Fruit fly (Drosophila melanogaster) whole organism, adult: ENCODE measurements around the gene CG42852.
A peak's percentile ranks its signal among the peaks of the same experiment; 100 is the strongest.

Experiments used
- CG11617 ChIP-seq: fragments of 200-800 bp; sonication (Bioruptor generic); optimal IDR thresholded peaks from 2 replicates; lab custom pipeline; 2017; ENCODE audit warnings: mild to moderate bottlenecking, missing biosample characterization, missing genetic modification reagents, missing genetic modification characterization
- CG12768 ChIP-seq: fragments of 200-800 bp; sonication (Bioruptor generic); optimal IDR thresholded peaks from 2 replicates; lab custom pipeline; 2017; ENCODE audit warnings: missing biosample characterization, missing genetic modification characterization, mild to moderate bottlenecking, moderate library complexity, missing genetic modification reagents
- CG14711 ChIP-seq: fragments of 200-800 bp; sonication (Bioruptor generic); optimal IDR thresholded peaks from 2 replicates; lab custom pipeline; 2018; ENCODE audit warnings: missing biosample characterization, mild to moderate bottlenecking, missing genetic modification characterization, moderate library complexity
- CG1620 ChIP-seq: fragments of 200-800 bp; sonication (Bioruptor generic); optimal IDR thresholded peaks from 2 replicates; lab custom pipeline; 2016; ENCODE audit warnings: missing biosample characterization, missing genetic modification characterization
- CG33017 ChIP-seq: fragments of 200-800 bp; sonication (Bioruptor generic); optimal IDR thresholded peaks from 2 replicates; lab custom pipeline; 2018; ENCODE audit warnings: missing biosample characterization, mild to moderate bottlenecking, missing genetic modification characterization, moderate library complexity
- CG5204 ChIP-seq: fragments of 200-800 bp; sonication (Bioruptor generic); optimal IDR thresholded peaks from 2 replicates; lab custom pipeline; 2016; ENCODE audit warnings: missing biosample characterization, missing genetic modification characterization
- CG7045 ChIP-seq: fragments of 200-800 bp; sonication (Bioruptor generic); optimal IDR thresholded peaks from 2 replicates; lab custom pipeline; 2017; ENCODE audit warnings: missing biosample characterization, mild to moderate bottlenecking, missing genetic modification characterization
- CG7101 ChIP-seq: fragments of 200-800 bp; sonication (Bioruptor generic); optimal IDR thresholded peaks from 2 replicates; lab custom pipeline; 2018; ENCODE audit warnings: missing biosample characterization, mild to moderate bottlenecking, missing genetic modification characterization, moderate library complexity
- Clk ChIP-seq: fragments of 200-800 bp; sonication (Bioruptor generic); optimal IDR thresholded peaks from 2 replicates; lab custom pipeline; 2017; ENCODE audit warnings: missing biosample characterization, missing genetic modification characterization
- Crg-1 ChIP-seq: fragments of 200-800 bp; sonication (Bioruptor generic); optimal IDR thresholded peaks from 2 replicates; lab custom pipeline; 2016; ENCODE audit warnings: missing biosample characterization, missing genetic modification characterization
- Hr96 ChIP-seq: fragments of 200-800 bp; sonication (Bioruptor generic); optimal IDR thresholded peaks from 2 replicates; lab custom pipeline; 2016; ENCODE audit warnings: missing biosample characterization, missing genetic modification characterization
- Mnt ChIP-seq: fragments of 200-800 bp; sonication (Bioruptor generic); optimal IDR thresholded peaks from 2 replicates; lab custom pipeline; 2016; ENCODE audit warnings: missing biosample characterization, mild to moderate bottlenecking, missing genetic modification characterization
- bab1 ChIP-seq: fragments of 200-800 bp; sonication (Bioruptor generic); optimal IDR thresholded peaks from 3 replicates; lab custom pipeline; 2019; ENCODE audit warnings: missing biosample characterization, mild to moderate bottlenecking, missing genetic modification characterization, moderate library complexity
- cic ChIP-seq: fragments of 200-800 bp; sonication (Bioruptor generic); optimal IDR thresholded peaks from 2 replicates; lab custom pipeline; 2017; ENCODE audit warnings: missing biosample characterization, mild to moderate bottlenecking, missing genetic modification characterization, moderate library complexity
- cnc ChIP-seq, 2 experiments: fragments of >200 bp; optimal IDR thresholded peaks; 2 replicates each; lab custom pipeline; 2017
- kay ChIP-seq: fragments of 200-800 bp; sonication (Bioruptor generic); peaks from one replicate; lab custom pipeline; 2016; ENCODE audit warnings: missing biosample characterization, missing genetic modification characterization, borderline replicate concordance
- ovo ChIP-seq: fragments of 200-800 bp; sonication (Bioruptor generic); optimal IDR thresholded peaks from 2 replicates; lab custom pipeline; 2016; ENCODE audit warnings: missing biosample characterization, missing genetic modification characterization
- pad ChIP-seq: fragments of 200-800 bp; sonication (Bioruptor generic); optimal IDR thresholded peaks from 3 replicates; lab custom pipeline; 2017; ENCODE audit warnings: missing biosample characterization, missing genetic modification characterization, mild to moderate bottlenecking, moderate library complexity, missing genetic modification reagents
- tj ChIP-seq: fragments of 200-800 bp; sonication (Bioruptor generic); optimal IDR thresholded peaks from 3 replicates; lab custom pipeline; 2017; ENCODE audit warnings: missing biosample characterization, mild to moderate bottlenecking, missing genetic modification characterization, moderate library complexity
- toe ChIP-seq: fragments of 200-800 bp; sonication (Bioruptor generic); optimal IDR thresholded peaks from 2 replicates; lab custom pipeline; 2016; ENCODE audit warnings: missing biosample characterization, missing genetic modification characterization

Gene CG42852

DNA sequence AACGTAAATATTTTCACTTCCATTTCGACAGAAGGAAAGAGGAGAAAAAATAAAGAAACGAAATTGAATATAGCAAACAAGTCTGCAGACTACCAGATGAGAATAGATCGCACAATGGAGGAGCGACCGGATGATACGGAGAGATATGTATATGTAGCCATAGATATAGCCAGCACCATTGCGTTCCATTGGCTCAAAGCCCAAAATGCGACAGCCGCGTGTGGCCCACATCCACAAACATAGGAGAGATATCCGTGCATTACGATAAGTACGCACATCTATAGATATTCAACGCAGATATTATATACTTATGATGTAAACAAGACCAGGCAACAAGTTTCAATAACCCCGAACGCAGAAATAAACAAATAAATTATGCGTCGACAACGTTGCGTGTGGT is 48.0 kb downstream of the CG42852 start:
- TF ChIP-seq kay (GFP tag; lab: Kevin White, UChicago) (no peak), ovo (GFP tag; lab: Kevin White, UChicago) (no peak), CG5204 (GFP tag; lab: Kevin White, UChicago) (no peak)

DNA sequence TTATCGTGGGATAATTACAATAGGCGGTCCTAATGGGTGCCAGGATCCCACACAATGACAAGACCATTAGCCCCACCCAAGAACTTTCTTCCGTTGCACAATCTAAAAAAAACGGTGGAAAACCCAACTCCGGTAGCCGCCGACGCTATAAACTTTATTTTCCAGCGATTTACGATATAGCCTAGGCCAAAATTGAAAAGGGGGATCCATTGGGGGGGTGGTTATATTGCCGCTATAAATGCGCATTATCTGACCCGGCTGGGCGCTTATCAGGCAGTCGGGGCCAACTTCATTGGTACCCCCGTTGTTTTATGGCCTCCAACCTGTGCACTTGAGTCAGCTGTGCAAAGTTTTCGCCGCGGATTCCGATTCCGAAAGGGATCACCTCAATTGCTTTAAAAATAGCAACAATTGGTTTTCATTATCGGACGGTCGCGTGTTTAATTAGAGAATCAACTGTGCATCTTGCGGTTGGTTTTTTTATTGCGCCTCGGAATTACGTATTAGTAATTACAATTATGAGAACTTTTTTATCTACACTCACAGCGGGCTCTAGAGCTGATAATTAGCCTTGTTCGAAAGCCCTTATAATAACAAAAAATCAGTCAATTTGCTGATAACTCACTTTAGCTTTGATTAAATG is 48.5 kb downstream of the CG42852 start:
- TF ChIP-seq CG33017 (peak; percentile 62), cnc (optimal IDR thresholded peaks at IDR 0.05; lab: Kevin White, UChicago) (no peak), CG7045 (GFP tag; lab: Kevin White, UChicago) (peak; percentile 93), tj (GFP tag; lab: Kevin White, UChicago) (peak; percentile 32), CG7101 (tag; lab: Kevin White, UChicago) (peak; percentile 37), ovo (GFP tag; lab: Kevin White, UChicago) (peak; percentile 66), toe (peak; percentile 59), bab1 (GFP tag; lab: Kevin White, UChicago) (no peak), cic (GFP tag; lab: Kevin White, UChicago) (peak; percentile 91), CG1620 (GFP tag; lab: Kevin White, UChicago) (no peak), CG5204 (GFP tag; lab: Kevin White, UChicago) (peak; percentile 47), CG14711 (tag; lab: Kevin White, UChicago) (peak; percentile 53), Hr96 (GFP tag; lab: Kevin White, UChicago) (peak; percentile 63), CG11617 (GFP tag; lab: Kevin White, UChicago) (peak; percentile 49), Crg-1 (GFP tag; lab: Kevin White, UChicago) (peak; percentile 49), Mnt (GFP tag; lab: Kevin White, UChicago) (peak; percentile 59), kay (GFP tag; lab: Kevin White, UChicago) (no peak), CG12768 (GFP tag; lab: Kevin White, UChicago) (peak; percentile 93), Clk (peak; percentile 74), pad (GFP tag; lab: Kevin White, UChicago) (peak; percentile 61)

DNA sequence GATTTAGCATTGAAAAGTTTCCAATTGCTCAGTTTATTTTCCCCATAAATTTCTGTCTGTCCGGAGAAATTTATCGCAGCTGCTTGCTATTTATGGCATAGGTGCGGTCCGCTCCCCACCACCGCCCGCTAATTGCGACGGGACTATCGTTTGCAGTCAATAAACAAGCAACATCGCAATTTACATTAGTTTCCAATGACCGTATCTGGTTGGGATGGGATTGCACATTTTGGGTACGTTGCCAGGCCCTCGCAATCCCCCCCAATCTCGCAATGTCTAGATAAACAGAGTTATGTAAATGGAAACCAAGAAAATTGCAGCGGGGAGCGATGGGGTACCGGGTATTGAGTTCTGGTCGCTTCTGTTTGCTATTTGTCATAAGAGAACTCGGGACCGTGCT is 49.3 kb downstream of the CG42852 start, which contains the start of gene nudC:
Gene nudC (plus strand): TSS at position 368 of the 400 bp plus-strand sequence.
- no peak for TF ChIP-seq Clk
- TF ChIP-seq CG5204 (GFP tag; lab: Kevin White, UChicago), result no peak
- TF ChIP-seq CG7045 (GFP tag; lab: Kevin White, UChicago), result peak; percentile 50
- TF ChIP-seq CG7101 (tag; lab: Kevin White, UChicago), result peak; percentile 36
- no peak for TF ChIP-seq cnc (optimal IDR thresholded peaks at IDR 0.05; lab: Kevin White, UChicago)
- TF ChIP-seq pad (GFP tag; lab: Kevin White, UChicago), result peak; percentile 16
- no peak for TF ChIP-seq bab1 (GFP tag; lab: Kevin White, UChicago)
- TF ChIP-seq Mnt (GFP tag; lab: Kevin White, UChicago), result peak; percentile 21
- peak; percentile 37 for TF ChIP-seq CG1620 (GFP tag; lab: Kevin White, UChicago)
- TF ChIP-seq tj (GFP tag; lab: Kevin White, UChicago), result peak; percentile 85
- peak; percentile 60 for TF ChIP-seq Crg-1 (GFP tag; lab: Kevin White, UChicago)
- TF ChIP-seq Hr96 (GFP tag; lab: Kevin White, UChicago), result no peak
- TF ChIP-seq ovo (GFP tag; lab: Kevin White, UChicago), result peak; percentile 68
- TF ChIP-seq CG11617 (GFP tag; lab: Kevin White, UChicago), result no peak
- TF ChIP-seq kay (GFP tag; lab: Kevin White, UChicago), result peak; percentile 72
- no peak for TF ChIP-seq toe
- peak; percentile 59 for TF ChIP-seq cic (GFP tag; lab: Kevin White, UChicago)
- no peak for TF ChIP-seq CG33017
- TF ChIP-seq CG12768 (GFP tag; lab: Kevin White, UChicago), result peak; percentile 27
- no peak for TF ChIP-seq CG14711 (tag; lab: Kevin White, UChicago)
